Fruit fly (Drosophila melanogaster) whole organism, prepupa: ENCODE data around the gene pzg.

Experiments
- CG10631 ChIP-seq: fragments of 200-800 bp; sonication (Bioruptor generic); optimal IDR thresholded peaks from 2 replicates; lab custom pipeline; 2016; ENCODE audit warnings: missing biosample characterization, missing genetic modification characterization
- CG10669 ChIP-seq: fragments of 200-800 bp; sonication (Bioruptor generic); optimal IDR thresholded peaks from 3 replicates; lab custom pipeline; 2018; ENCODE audit warnings: missing biosample characterization, mild to moderate bottlenecking, missing genetic modification characterization, moderate library complexity
- CG11294 ChIP-seq: fragments of 200-800 bp; sonication (Bioruptor generic); IDR thresholded peaks from 2 replicates; pipeline ENCODE4 v1.3.6; 2022; ENCODE audit warnings: missing biosample characterization, missing genetic modification characterization
- CG11762 ChIP-seq: fragments of 200-800 bp; sonication (Bioruptor generic); optimal IDR thresholded peaks from 3 replicates; lab custom pipeline; 2016; ENCODE audit warnings: missing biosample characterization, missing genetic modification characterization; ENCODE audit not compliant: insufficient read depth
- CG11902 ChIP-seq: fragments of 200-800 bp; sonication (Bioruptor generic); optimal IDR thresholded peaks from 3 replicates; lab custom pipeline; 2016; ENCODE audit warnings: missing biosample characterization, missing genetic modification characterization
- CG15336 ChIP-seq: fragments of 200-800 bp; sonication (Bioruptor generic); IDR thresholded peaks from 2 replicates; pipeline ENCODE4 v1.3.6; 2022; ENCODE audit warnings: missing biosample characterization, missing genetic modification characterization
- CG1621 ChIP-seq: fragments of 200-800 bp; sonication (Bioruptor generic); optimal IDR thresholded peaks from 3 replicates; lab custom pipeline; 2018; ENCODE audit warnings: missing biosample characterization, mild to moderate bottlenecking, missing genetic modification characterization
- CG3032 ChIP-seq: fragments of 200-800 bp; optimal IDR thresholded peaks from 2 replicates; lab custom pipeline; 2019; ENCODE audit warnings: missing biosample characterization, mild to moderate bottlenecking, missing genetic modification characterization, moderate library complexity
- CG31627 ChIP-seq: fragments of 200-800 bp; sonication (Bioruptor generic); optimal IDR thresholded peaks from 3 replicates; lab custom pipeline; 2016; ENCODE audit warnings: missing biosample characterization, missing genetic modification characterization
- CG34406 ChIP-seq: fragments of 200-800 bp; sonication (Bioruptor generic); optimal IDR thresholded peaks from 3 replicates; lab custom pipeline; 2016; ENCODE audit warnings: missing biosample characterization, missing genetic modification characterization
- CG3919 ChIP-seq: fragments of 200-800 bp; sonication (Bioruptor generic); optimal IDR thresholded peaks from 3 replicates; lab custom pipeline; 2016; ENCODE audit warnings: missing biosample characterization, missing genetic modification characterization
- CG6163 ChIP-seq: fragments of 200-800 bp; sonication (Bioruptor generic); IDR thresholded peaks from 3 replicates; pipeline ENCODE4 v1.3.6; 2022; ENCODE audit warnings: missing biosample characterization, missing genetic modification characterization
- CG6276 ChIP-seq: fragments of 200-800 bp; sonication (Bioruptor generic); optimal IDR thresholded peaks from 2 replicates; lab custom pipeline; 2017; ENCODE audit warnings: missing biosample characterization, mild to moderate bottlenecking, missing genetic modification characterization
- CG6792 ChIP-seq: fragments of 200-800 bp; sonication (Bioruptor generic); optimal IDR thresholded peaks from 3 replicates; lab custom pipeline; 2016; ENCODE audit warnings: missing biosample characterization, missing genetic modification characterization
- CG6808 ChIP-seq: fragments of 200-800 bp; sonication (Bioruptor generic); optimal IDR thresholded peaks from 3 replicates; lab custom pipeline; 2017; ENCODE audit warnings: missing biosample characterization, missing genetic modification characterization, mild to moderate bottlenecking, moderate library complexity, missing genetic modification reagents
- CG7368 ChIP-seq: fragments of 200-800 bp; sonication (Bioruptor generic); optimal IDR thresholded peaks from 3 replicates; lab custom pipeline; 2016; ENCODE audit warnings: missing biosample characterization, missing genetic modification characterization
- CG8119 ChIP-seq: fragments of 200-800 bp; sonication (Bioruptor generic); IDR thresholded peaks from 3 replicates; pipeline ENCODE4 v1.3.6; 2022; ENCODE audit warnings: missing biosample characterization, missing genetic modification characterization
- CG8319 ChIP-seq: fragments of 200-800 bp; sonication (Bioruptor generic); optimal IDR thresholded peaks from 3 replicates; lab custom pipeline; 2016; ENCODE audit warnings: missing biosample characterization, missing genetic modification characterization
- CG8632 ChIP-seq: fragments of 200-800 bp; sonication (Bioruptor generic); optimal IDR thresholded peaks from 3 replicates; lab custom pipeline; 2016; ENCODE audit warnings: missing biosample characterization, missing genetic modification characterization
- CG9139 ChIP-seq: fragments of 200-800 bp; sonication (Bioruptor generic); optimal IDR thresholded peaks from 3 replicates; lab custom pipeline; 2017; ENCODE audit warnings: missing biosample characterization, mild to moderate bottlenecking, missing genetic modification characterization
- Eip75B ChIP-seq: fragments of 200-800 bp; sonication (Bioruptor generic); optimal IDR thresholded peaks from 3 replicates; lab custom pipeline; 2016; ENCODE audit warnings: missing biosample characterization, missing genetic modification characterization
- Eip78C ChIP-seq: fragments of 200-800 bp; sonication (Bioruptor generic); peaks from one replicate; lab custom pipeline; 2016; ENCODE audit warnings: missing biosample characterization, missing genetic modification characterization
- Eip93F ChIP-seq: fragments of 200-800 bp; sonication (Bioruptor generic); optimal IDR thresholded peaks from 2 replicates; lab custom pipeline; 2016; ENCODE audit warnings: missing biosample characterization, mild to moderate bottlenecking, missing genetic modification characterization
- Ets21C ChIP-seq: fragments of 200-800 bp; sonication (Bioruptor generic); optimal IDR thresholded peaks from 3 replicates; lab custom pipeline; 2016; ENCODE audit warnings: missing biosample characterization, missing genetic modification characterization
- Ets96B ChIP-seq: fragments of 200-800 bp; optimal IDR thresholded peaks from 2 replicates; lab custom pipeline; 2019; ENCODE audit warnings: missing biosample characterization, mild to moderate bottlenecking, missing genetic modification characterization, moderate library complexity
- Gug ChIP-seq: fragments of 200-800 bp; sonication (Bioruptor generic); IDR thresholded peaks from 2 replicates; pipeline ENCODE4 v1.3.6; 2022; ENCODE audit warnings: missing biosample characterization, missing genetic modification characterization
- Hr38 ChIP-seq: sonication (Bioruptor generic); optimal IDR thresholded peaks from 2 replicates; lab custom pipeline; 2016; ENCODE audit warnings: missing biosample characterization, missing genetic modification characterization
- Hr4 ChIP-seq: fragments of 200-800 bp; sonication (Bioruptor generic); optimal IDR thresholded peaks from 3 replicates; lab custom pipeline; 2016; ENCODE audit warnings: missing biosample characterization, missing genetic modification characterization
- Lpt ChIP-seq: fragments of 200-800 bp; sonication (Bioruptor generic); optimal IDR thresholded peaks from 3 replicates; lab custom pipeline; 2016; ENCODE audit warnings: missing biosample characterization, missing genetic modification characterization
- Met ChIP-seq: fragments of 200-800 bp; sonication (Bioruptor generic); optimal IDR thresholded peaks from 3 replicates; lab custom pipeline; 2016; ENCODE audit warnings: missing biosample characterization, missing genetic modification characterization
- OdsH ChIP-seq: fragments of 200-800 bp; sonication (Bioruptor generic); optimal IDR thresholded peaks from 3 replicates; lab custom pipeline; 2016; ENCODE audit warnings: missing biosample characterization, missing genetic modification characterization
- Smox ChIP-seq: fragments of 200-800 bp; sonication (Bioruptor generic); optimal IDR thresholded peaks from 3 replicates; lab custom pipeline; 2016; ENCODE audit warnings: missing biosample characterization, missing genetic modification characterization
- Sox102F ChIP-seq: fragments of 200-800 bp; sonication (Bioruptor generic); optimal IDR thresholded peaks from 2 replicates; lab custom pipeline; 2016; ENCODE audit warnings: missing biosample characterization, mild to moderate bottlenecking, missing genetic modification characterization
- Sox14 ChIP-seq: fragments of 200-800 bp; sonication (Bioruptor generic); optimal IDR thresholded peaks from 3 replicates; lab custom pipeline; 2016; ENCODE audit warnings: missing biosample characterization, missing genetic modification characterization
- achi ChIP-seq: fragments of 200-800 bp; sonication (Bioruptor generic); optimal IDR thresholded peaks from 3 replicates; lab custom pipeline; 2016; ENCODE audit warnings: missing biosample characterization, missing genetic modification characterization
- acj6 ChIP-seq: fragments of 200-800 bp; sonication (Bioruptor generic); optimal IDR thresholded peaks from 3 replicates; lab custom pipeline; 2016; ENCODE audit warnings: missing biosample characterization, missing genetic modification characterization
- cyc ChIP-seq: fragments of 200-800 bp; sonication (Bioruptor generic); optimal IDR thresholded peaks from 3 replicates; lab custom pipeline; 2016; ENCODE audit warnings: missing biosample characterization, missing genetic modification characterization
- dac ChIP-seq: fragments of 200-800 bp; sonication (Bioruptor generic); optimal IDR thresholded peaks from 2 replicates; lab custom pipeline; 2017; ENCODE audit warnings: missing biosample characterization, mild to moderate bottlenecking, missing genetic modification characterization
- dsx ChIP-seq: fragments of 200-800 bp; optimal IDR thresholded peaks from 3 replicates; lab custom pipeline; 2019; ENCODE audit warnings: missing biosample characterization, mild to moderate bottlenecking, missing genetic modification characterization, moderate library complexity; ENCODE audit not compliant: poor library complexity, severe bottlenecking
- esn ChIP-seq: fragments of 200-800 bp; sonication (Bioruptor generic); optimal IDR thresholded peaks from 2 replicates; lab custom pipeline; 2016; ENCODE audit warnings: missing biosample characterization, mild to moderate bottlenecking, missing genetic modification characterization, moderate library complexity
- fd59A ChIP-seq: fragments of 200-800 bp; sonication (Bioruptor generic); optimal IDR thresholded peaks from 2 replicates; lab custom pipeline; 2017; ENCODE audit warnings: missing biosample characterization, mild to moderate bottlenecking, missing genetic modification characterization, missing genetic modification reagents
- fd85E ChIP-seq: fragments of 200-800 bp; sonication (Bioruptor generic); optimal IDR thresholded peaks from 3 replicates; lab custom pipeline; 2016; ENCODE audit warnings: missing biosample characterization, missing genetic modification characterization
- fkh ChIP-seq: fragments of 200-800 bp; sonication (Bioruptor generic); optimal IDR thresholded peaks from 3 replicates; lab custom pipeline; 2017; ENCODE audit warnings: missing biosample characterization, mild to moderate bottlenecking, missing genetic modification characterization, moderate library complexity
- lz ChIP-seq: fragments of 200-800 bp; sonication (Bioruptor generic); optimal IDR thresholded peaks from 3 replicates; lab custom pipeline; 2016; ENCODE audit warnings: missing biosample characterization, missing genetic modification characterization
- net ChIP-seq: fragments of 200-800 bp; sonication (Bioruptor generic); optimal IDR thresholded peaks from 3 replicates; lab custom pipeline; 2016; ENCODE audit warnings: missing biosample characterization, missing genetic modification characterization
- pdm3 ChIP-seq: fragments of 200-800 bp; sonication (Bioruptor generic); optimal IDR thresholded peaks from 3 replicates; lab custom pipeline; 2016; ENCODE audit warnings: missing biosample characterization, missing genetic modification characterization
- spab ChIP-seq: fragments of 200-800 bp; sonication (Bioruptor generic); optimal IDR thresholded peaks from 2 replicates; lab custom pipeline; 2017; ENCODE audit warnings: missing biosample characterization, mild to moderate bottlenecking, missing genetic modification characterization, missing genetic modification reagents
- ss ChIP-seq, 2 experiments: fragments of 200-800 bp; sonication (Bioruptor generic); optimal IDR thresholded peaks; 2 replicates in 1 of 2; 3 replicates in 1 of 2; lab custom pipeline; 2017 to 2018; ENCODE audit warnings: mild to moderate bottlenecking in 2 of 2, missing biosample characterization in 2 of 2, missing genetic modification characterization in 2 of 2, moderate library complexity in 1 of 2
- svp ChIP-seq: fragments of 200-800 bp; sonication (Bioruptor generic); peaks from one replicate; lab custom pipeline; 2016; ENCODE audit warnings: missing biosample characterization, missing genetic modification characterization
- topi ChIP-seq: fragments of 200-800 bp; sonication (Bioruptor generic); optimal IDR thresholded peaks from 3 replicates; lab custom pipeline; 2016; ENCODE audit warnings: missing biosample characterization, missing genetic modification characterization
- vri ChIP-seq: fragments of 200-800 bp; sonication (Bioruptor generic); optimal IDR thresholded peaks from 3 replicates; lab custom pipeline; 2016; ENCODE audit warnings: missing biosample characterization, mild to moderate bottlenecking, missing genetic modification characterization

The pzg gene

DNA sequence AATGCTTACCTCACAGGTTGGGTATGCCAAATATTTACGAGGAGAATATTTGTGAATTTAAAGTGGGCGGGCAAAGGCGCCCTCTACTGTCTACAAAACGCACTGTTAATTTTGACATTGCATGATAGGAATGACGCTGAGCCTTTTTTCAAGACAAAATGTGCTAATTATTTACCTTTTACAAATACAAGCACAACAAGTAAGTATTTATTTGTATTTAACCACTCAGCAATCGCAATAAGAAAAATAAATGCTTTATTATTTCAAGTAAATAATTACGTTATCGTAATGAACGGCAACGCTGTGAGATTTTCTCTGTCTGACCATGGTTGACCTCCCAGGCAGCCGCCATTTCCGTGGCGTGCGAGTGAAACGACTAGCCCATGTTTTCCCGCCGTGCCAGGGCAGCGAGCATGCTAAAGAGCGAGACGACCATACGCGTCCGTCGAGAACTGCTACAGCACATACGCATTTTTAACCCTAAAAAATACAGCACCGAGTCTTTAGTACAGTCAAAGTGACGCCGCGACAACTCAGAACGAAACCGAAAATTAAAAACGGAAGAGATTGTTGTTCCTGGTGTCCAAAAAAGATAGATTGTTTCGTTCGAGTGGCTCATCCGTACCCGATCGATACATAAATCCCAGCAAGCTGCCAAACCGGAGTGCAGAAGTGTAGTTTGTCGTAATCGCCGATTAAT is at the start of gene pzg, which contains the start of gene CG12974:
TSS of gene pzg (plus strand) at position 461 of the 700 bp plus-strand sequence.
TSS of gene CG12974 (minus strand) at position 324 of the 700 bp plus-strand sequence.
- no peak for TF ChIP-seq ss (GFP tag; optimal IDR thresholded peaks at IDR 0.05; lab: Kevin White, UChicago)
- TF ChIP-seq Hr4 = peak; percentile 47
- peak; percentile 13 for TF ChIP-seq CG8319 (GFP tag; lab: Kevin White, UChicago)
- peak; percentile 15 for TF ChIP-seq CG34406 (GFP tag; lab: Kevin White, UChicago)
- TF ChIP-seq CG3919 (GFP tag; lab: Kevin White, UChicago) = peak; percentile 66
- TF ChIP-seq svp (GFP tag; lab: Kevin White, UChicago) = peak; percentile 93
- TF ChIP-seq achi (GFP tag; lab: Kevin White, UChicago) = peak; percentile 50
- TF ChIP-seq lz (GFP tag; lab: Kevin White, UChicago) = peak; percentile 63
- TF ChIP-seq CG11294 (GFP tag; lab: Robert Waterston, UW) = no peak
- TF ChIP-seq CG8119 (GFP tag; lab: Robert Waterston, UW) = no peak
- peak; percentile 61 for TF ChIP-seq OdsH (GFP tag; lab: Kevin White, UChicago)
- peak; percentile 67 for TF ChIP-seq esn
- TF ChIP-seq cyc (GFP tag; lab: Kevin White, UChicago) = peak; percentile 69
- TF ChIP-seq CG7368 = no peak
- peak; percentile 70 for TF ChIP-seq topi (GFP tag; lab: Kevin White, UChicago)
- TF ChIP-seq CG1621 (tag; lab: Kevin White, UChicago) = peak; percentile 65
- peak; percentile 17 for TF ChIP-seq Ets96B (tag; lab: Kevin White, UChicago)
- peak; percentile 25 for TF ChIP-seq CG6792 (GFP tag; lab: Kevin White, UChicago)
- TF ChIP-seq CG6808 = no peak
- no peak for TF ChIP-seq CG15336
- TF ChIP-seq Eip93F (GFP tag; lab: Kevin White, UChicago) = no peak
- peak; percentile 70 for TF ChIP-seq Sox14
- peak; percentile 27 for TF ChIP-seq CG8632 (GFP tag; lab: Kevin White, UChicago)
- TF ChIP-seq Lpt = no peak
- peak; percentile 33 for TF ChIP-seq CG10631 (GFP tag; lab: Kevin White, UChicago)
- TF ChIP-seq fd59A = no peak
- TF ChIP-seq Ets21C (GFP tag; lab: Kevin White, UChicago) = peak; percentile 64
- peak; percentile 54 for TF ChIP-seq CG11902
- peak; percentile 44 for TF ChIP-seq Smox
- peak; percentile 55; the same call in 1 of the 3 replicates for TF ChIP-seq CG6163
- peak; percentile 69 for TF ChIP-seq CG3032
- TF ChIP-seq CG6276 (GFP tag; lab: Kevin White, UChicago) = no peak
- TF ChIP-seq spab (GFP tag; lab: Kevin White, UChicago) = no peak
- no peak for TF ChIP-seq Hr38 (GFP tag; lab: Kevin White, UChicago)
- peak; percentile 49 for TF ChIP-seq fd85E (GFP tag; lab: Kevin White, UChicago)
- peak; percentile 44 for TF ChIP-seq Eip75B (GFP tag; lab: Kevin White, UChicago)
- no peak for TF ChIP-seq Met
- TF ChIP-seq net (GFP tag; lab: Kevin White, UChicago) = peak; percentile 25
- peak; percentile 61 for TF ChIP-seq pdm3
- TF ChIP-seq acj6 (GFP tag; lab: Kevin White, UChicago) = peak; percentile 48
- TF ChIP-seq Eip78C = peak; percentile 94
- no peak for TF ChIP-seq Gug (GFP tag; lab: Robert Waterston, UW)
- peak; percentile 16 for TF ChIP-seq Sox102F (GFP tag; lab: Kevin White, UChicago)
- peak; percentile 70 for TF ChIP-seq fkh (GFP tag; lab: Kevin White, UChicago)
- peak; percentile 65 for TF ChIP-seq vri (GFP tag; lab: Kevin White, UChicago)
- peak; percentile 33 for TF ChIP-seq CG10669 (GFP tag; lab: Kevin White, UChicago)
- TF ChIP-seq CG11762 (GFP tag; lab: Kevin White, UChicago) = peak; percentile 5
- peak; percentile 66 for TF ChIP-seq CG31627 (GFP tag; lab: Kevin White, UChicago)
- TF ChIP-seq dac (GFP tag; lab: Kevin White, UChicago) = no peak
- TF ChIP-seq CG9139 (GFP tag; lab: Kevin White, UChicago) = peak; percentile 11
- peak; percentile 4 for TF ChIP-seq dsx (GFP tag; lab: Kevin White, UChicago)
